Worm (Caenorhabditis elegans) whole organism, L1 larva: ENCODE results near the gene nhr-108.

Experiments
- C04F5.9 ChIP-seq: sonication (generic microtip); optimal IDR thresholded peaks from 2 replicates; lab custom pipeline; 2016; ENCODE audit warnings: missing genetic modification characterization, missing compliant biosample characterization
- C16A3.4 ChIP-seq: fragments of 150-350 bp; optimal IDR thresholded peaks from 2 replicates; lab custom pipeline; 2014; ENCODE audit warnings: missing biosample characterization, missing genetic modification characterization
- alr-1 ChIP-seq: fragments of 200-800 bp; sonication (Bioruptor generic); optimal IDR thresholded peaks from 2 replicates; lab custom pipeline; 2018; ENCODE audit warnings: borderline replicate concordance, mild to moderate bottlenecking, missing genetic modification characterization, missing compliant biosample characterization
- aly-2 ChIP-seq: fragments of 150-350 bp; optimal IDR thresholded peaks from 2 replicates; lab custom pipeline; 2014; ENCODE audit warnings: missing biosample characterization, missing genetic modification characterization
- ceh-8 ChIP-seq: fragments of 200-800 bp; sonication (Bioruptor generic); optimal IDR thresholded peaks from 2 replicates; lab custom pipeline; 2018; ENCODE audit warnings: mild to moderate bottlenecking, missing genetic modification characterization, moderate library complexity, missing compliant biosample characterization
- ceh-90 ChIP-seq: sonication (generic microtip); optimal IDR thresholded peaks from 2 replicates; lab custom pipeline; 2016; ENCODE audit warnings: missing genetic modification characterization, missing compliant biosample characterization
- dpl-1 ChIP-seq, 3 experiments: fragments of 150-350 bp in 2 of 3; sonication (generic microtip) in 1 of 3; optimal IDR thresholded peaks; 2 replicates each; lab custom pipeline; 2014 to 2017; ENCODE audit warnings: missing biosample characterization in 3 of 3, missing genetic modification characterization in 3 of 3, missing genetic modification reagents in 3 of 3
- efl-1 ChIP-seq, 4 experiments: fragments of 150-350 bp; optimal IDR thresholded peaks in 3 of 4; peaks in 1 of 4; 1 replicate in 1 of 4; 2 replicates in 3 of 4; lab custom pipeline; 2014; ENCODE audit warnings: missing biosample characterization in 2 of 4, missing genetic modification characterization in 2 of 4, missing genetic modification reagents in 2 of 4
- elt-2 ChIP-seq: sonication (generic microtip); optimal IDR thresholded peaks from 2 replicates; lab custom pipeline; 2016; ENCODE audit warnings: missing genetic modification characterization, mild to moderate bottlenecking, inconsistent platforms, missing compliant biosample characterization, missing genetic modification reagents
- fkh-10 ChIP-seq: sonication (generic microtip); optimal IDR thresholded peaks from 2 replicates; lab custom pipeline; 2017; ENCODE audit warnings: missing biosample characterization, missing genetic modification reagents, missing genetic modification characterization
- fkh-4 ChIP-seq: sonication (generic microtip); optimal IDR thresholded peaks from 2 replicates; lab custom pipeline; 2016; ENCODE audit warnings: missing compliant biosample characterization, missing genetic modification characterization, borderline replicate concordance
- fkh-8 ChIP-seq: sonication (generic microtip); optimal IDR thresholded peaks from 2 replicates; lab custom pipeline; 2016; ENCODE audit warnings: mild to moderate bottlenecking, missing genetic modification characterization, missing compliant biosample characterization
- hpl-2 ChIP-seq: fragments of 150-350 bp; optimal IDR thresholded peaks from 2 replicates; lab custom pipeline; 2014; ENCODE audit warnings: missing biosample characterization, missing genetic modification reagents, missing genetic modification characterization
- lin-13 ChIP-seq: fragments of 150-350 bp; optimal IDR thresholded peaks from 2 replicates; lab custom pipeline; 2014; ENCODE audit warnings: missing biosample characterization, missing genetic modification reagents, missing genetic modification characterization
- lin-14 ChIP-seq: fragments of 200-800 bp; sonication (Bioruptor generic); optimal IDR thresholded peaks from 2 replicates; lab custom pipeline; 2018; ENCODE audit warnings: mild to moderate bottlenecking, missing genetic modification characterization, moderate library complexity, missing compliant biosample characterization
- lin-39 ChIP-seq: fragments of 150-350 bp; optimal IDR thresholded peaks from 2 replicates; lab custom pipeline; 2014; ENCODE audit warnings: missing biosample characterization, missing genetic modification reagents, missing genetic modification characterization
- lsy-2 ChIP-seq, 2 experiments: fragments of 150-350 bp; optimal IDR thresholded peaks; 2 replicates each; lab custom pipeline; 2014; ENCODE audit warnings: missing biosample characterization in 2 of 2, missing genetic modification characterization in 2 of 2
- mdl-1 ChIP-seq, 2 experiments: fragments of 150-350 bp; optimal IDR thresholded peaks; 2 replicates each; lab custom pipeline; 2014 to 2017; ENCODE audit warnings: missing biosample characterization in 2 of 2, missing genetic modification characterization in 2 of 2, inconsistent platforms in 1 of 2
- mef-2 ChIP-seq: fragments of 150-350 bp; optimal IDR thresholded peaks from 2 replicates; lab custom pipeline; 2014; ENCODE audit warnings: missing biosample characterization, missing genetic modification characterization
- mep-1 ChIP-seq: fragments of 150-350 bp; optimal IDR thresholded peaks from 2 replicates; lab custom pipeline; 2014; ENCODE audit warnings: missing biosample characterization, missing genetic modification characterization
- nhr-12 ChIP-seq: sonication (generic microtip); optimal IDR thresholded peaks from 2 replicates; lab custom pipeline; 2017; ENCODE audit warnings: missing biosample characterization, missing genetic modification characterization
- nhr-19 ChIP-seq: fragments of 200-800 bp; sonication (Bioruptor generic); conservative IDR thresholded peaks from 2 replicates; pipeline ENCODE4 v1.3.6; 2022; ENCODE audit warnings: missing genetic modification characterization, missing compliant biosample characterization
- nhr-20 ChIP-seq: sonication (generic microtip); optimal IDR thresholded peaks from 2 replicates; lab custom pipeline; 2016; ENCODE audit warnings: mild to moderate bottlenecking, missing genetic modification characterization, missing compliant biosample characterization
- nhr-28 ChIP-seq: fragments of 150-350 bp; optimal IDR thresholded peaks from 2 replicates; lab custom pipeline; 2014; ENCODE audit warnings: missing biosample characterization, missing genetic modification characterization
- nhr-47 ChIP-seq: sonication (generic microtip); optimal IDR thresholded peaks from 2 replicates; lab custom pipeline; 2016; ENCODE audit warnings: mild to moderate bottlenecking, missing genetic modification characterization, moderate library complexity, missing compliant biosample characterization
- nhr-85 ChIP-seq: sonication (generic microtip); peaks from one replicate; lab custom pipeline; 2016; ENCODE audit warnings: missing genetic modification characterization, inconsistent platforms, missing compliant biosample characterization
- pag-3 ChIP-seq: sonication (generic microtip); optimal IDR thresholded peaks from 2 replicates; lab custom pipeline; 2017; ENCODE audit warnings: missing genetic modification characterization, mild to moderate bottlenecking, missing compliant biosample characterization, antibody characterized with exemption, borderline replicate concordance; ENCODE audit not compliant: insufficient read depth
- pax-3 ChIP-seq: fragments of 200-800 bp; sonication (Bioruptor generic); optimal IDR thresholded peaks from 2 replicates; lab custom pipeline; 2018; ENCODE audit warnings: mild to moderate bottlenecking, missing genetic modification characterization, moderate library complexity, missing compliant biosample characterization
- pqm-1 ChIP-seq: sonication (generic microtip); optimal IDR thresholded peaks from 3 replicates; lab custom pipeline; 2017; ENCODE audit warnings: missing biosample characterization, missing genetic modification characterization
- snpc-4 ChIP-seq: fragments of 150-350 bp; optimal IDR thresholded peaks from 2 replicates; lab custom pipeline; 2014; ENCODE audit warnings: missing biosample characterization, missing genetic modification characterization
- snu-23 ChIP-seq: sonication (generic microtip); optimal IDR thresholded peaks from 2 replicates; lab custom pipeline; 2016; ENCODE audit warnings: missing genetic modification characterization, missing compliant biosample characterization
- swsn-7 ChIP-seq: sonication (generic microtip); optimal IDR thresholded peaks from 2 replicates; lab custom pipeline; 2016; ENCODE audit warnings: missing genetic modification characterization, missing compliant biosample characterization
- tlp-1 ChIP-seq: fragments of 150-350 bp; optimal IDR thresholded peaks from 2 replicates; lab custom pipeline; 2014; ENCODE audit warnings: missing biosample characterization, missing genetic modification characterization
- unc-30 ChIP-seq: sonication (generic microtip); optimal IDR thresholded peaks from 2 replicates; lab custom pipeline; 2017; ENCODE audit warnings: missing biosample characterization, missing genetic modification characterization
- unc-86 ChIP-seq: sonication (generic microtip); optimal IDR thresholded peaks from 2 replicates; lab custom pipeline; 2016; ENCODE audit warnings: missing genetic modification characterization, missing compliant biosample characterization
- vab-15 ChIP-seq: sonication (generic microtip); optimal IDR thresholded peaks from 2 replicates; lab custom pipeline; 2017; ENCODE audit warnings: missing genotype, mild to moderate bottlenecking, missing genetic modification characterization, missing compliant biosample characterization
- zag-1 ChIP-seq: fragments of 150-350 bp; optimal IDR thresholded peaks from 2 replicates; lab custom pipeline; 2014; ENCODE audit warnings: missing biosample characterization, missing genetic modification characterization
- zip-4 ChIP-seq: fragments of 200-800 bp; sonication (Bioruptor generic); optimal IDR thresholded peaks from 2 replicates; lab custom pipeline; 2018; ENCODE audit warnings: mild to moderate bottlenecking, missing genetic modification characterization, moderate library complexity, missing compliant biosample characterization
- ztf-4 ChIP-seq: fragments of 150-350 bp; optimal IDR thresholded peaks from 2 replicates; lab custom pipeline; 2014; ENCODE audit warnings: missing biosample characterization, missing genetic modification characterization

nhr-108 gene

ce11 chrV:15965114-15965513 lies 40.8 kb upstream of the nhr-108 start, which contains the start of gene sri-2:
Gene sri-2 (minus strand): TSS chrV:15965214.
- TF ChIP-seq elt-2 (no peak), fkh-8 (peak; percentile 39)

DNA sequence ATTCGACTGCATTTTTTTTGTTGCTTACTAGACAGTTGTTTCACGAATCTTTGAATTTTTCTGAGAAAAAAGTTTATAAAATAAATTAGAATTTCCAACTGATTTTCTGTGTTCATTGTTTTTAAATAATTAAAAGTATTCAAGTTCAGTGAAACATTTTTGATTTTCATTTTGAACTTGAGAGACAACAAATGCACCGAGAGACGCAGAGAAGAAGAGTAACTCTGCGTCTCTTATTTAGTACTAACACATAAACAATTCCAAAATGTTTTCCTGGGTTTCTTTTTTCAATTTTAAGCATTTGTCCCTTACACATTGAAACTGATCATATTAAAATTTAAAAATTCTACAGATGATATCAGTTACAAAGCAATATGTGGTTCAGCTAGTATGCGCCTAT lies 35.2 kb upstream of the nhr-108 start:
- TF ChIP-seq mef-2 (no peak), dpl-1 (GFP tag; optimal IDR thresholded peaks at IDR 0.05; lab: Kevin White, UChicago) (no peak), lin-14 (GFP tag; lab: Kevin White, UChicago) (peak; percentile 55), nhr-28 (tag; lab: Kevin White, UChicago) (no peak), tlp-1 (tag; lab: Kevin White, UChicago) (no peak), nhr-85 (peak; percentile 87), nhr-20 (peak; percentile 53), unc-86 (no peak), lsy-2 (tag; optimal IDR thresholded peaks at IDR 0.05; lab: Kevin White, UChicago) (peak; percentile 13 to 14), elt-2 (no peak), zip-4 (GFP tag; lab: Kevin White, UChicago) (no peak), fkh-10 (no peak), efl-1 (optimal IDR thresholded peaks at IDR 0.05; lab: Kevin White, UChicago) (peak; percentile 35 to 41), efl-1 (GFP tag; optimal IDR thresholded peaks at IDR 0.05 in 1 of 2; lab: Kevin White, UChicago) (peak in 1 of 2 experiments; percentile 82), mep-1 (tag; lab: Kevin White, UChicago) (peak; percentile 8)

ce11 chrV:15957098-15957497 lies 32.8 kb upstream of the nhr-108 start, which contains the start of gene F36G9.3:
Gene F36G9.3 (plus strand): TSS chrV:15957398.
- TF ChIP-seq nhr-85: no peak
- TF ChIP-seq mdl-1 (tag; optimal IDR thresholded peaks at IDR 0.05; lab: Kevin White, UChicago): no peak
- TF ChIP-seq alr-1: no peak
- TF ChIP-seq ceh-90 (tag; lab: Kevin White, UChicago): no peak
- TF ChIP-seq ztf-4: no peak
- TF ChIP-seq snu-23 (GFP tag; lab: Kevin White, UChicago): no peak
- no peak for TF ChIP-seq C16A3.4
- TF ChIP-seq nhr-19 (GFP tag; lab: Robert Waterston, UW): no peak
- no peak for TF ChIP-seq pax-3 (tag; lab: Kevin White, UChicago)
- TF ChIP-seq pag-3 (tag; lab: Kevin White, UChicago): no peak
- TF ChIP-seq lin-39: no peak
- TF ChIP-seq hpl-2 (GFP tag; lab: Kevin White, UChicago): no peak
- no peak for TF ChIP-seq nhr-12 (tag; lab: Kevin White, UChicago)
- TF ChIP-seq zag-1 (tag; lab: Kevin White, UChicago): no peak
- TF ChIP-seq C04F5.9 (tag; lab: Kevin White, UChicago): no peak
- no peak for TF ChIP-seq lin-13

- no peak for TF ChIP-seq fkh-4 (tag; lab: Kevin White, UChicago)
- no peak for TF ChIP-seq C04F5.9 (tag; lab: Kevin White, UChicago)
- no peak for TF ChIP-seq mep-1 (tag; lab: Kevin White, UChicago)
- TF ChIP-seq swsn-7 (tag; lab: Kevin White, UChicago): no peak
- no peak for TF ChIP-seq unc-30 (tag; lab: Kevin White, UChicago)
- no peak for TF ChIP-seq pqm-1 (tag; lab: Kevin White, UChicago)
- TF ChIP-seq nhr-47 (tag; lab: Kevin White, UChicago): no peak
- no peak for TF ChIP-seq snpc-4 (tag; lab: Kevin White, UChicago)
- TF ChIP-seq unc-86: no peak
- TF ChIP-seq mef-2: no peak
- no peak for TF ChIP-seq aly-2 (tag; lab: Kevin White, UChicago)
- no peak for TF ChIP-seq ceh-8
- TF ChIP-seq vab-15 (tag; lab: Kevin White, UChicago): no peak
- TF ChIP-seq fkh-8: no peak
Measured at ce11 chrV:15955497-15955896, 31.2 kb upstream of the nhr-108 start, which contains the start of gene srh-186. Gene srh-186 (plus strand): TSS chrV:15955797.
